Fruit fly (Drosophila melanogaster) whole organism, embryonic: ENCODE measurements around the gene CG5808.

Source experiments
- Antp ChIP-seq: fragments of 200-800 bp; sonication (Bioruptor generic); optimal IDR thresholded peaks from 3 replicates; lab custom pipeline; 2016; ENCODE audit warnings: missing biosample characterization, missing genetic modification characterization
- Asciz ChIP-seq: fragments of 200-800 bp; sonication (Bioruptor generic); optimal IDR thresholded peaks from 2 replicates; lab custom pipeline; 2017; ENCODE audit warnings: missing biosample characterization, mild to moderate bottlenecking, missing genetic modification characterization, missing genetic modification reagents
- Atf3 ChIP-seq: fragments of 200-800 bp; sonication (Bioruptor generic); optimal IDR thresholded peaks from 3 replicates; lab custom pipeline; 2016; ENCODE audit warnings: missing biosample characterization, missing genetic modification characterization
- Awh ChIP-seq: fragments of 200-800 bp; sonication (Bioruptor generic); IDR thresholded peaks from 2 replicates; pipeline ENCODE4, ENCODE4 v1.3.6; 2022; ENCODE audit warnings: missing biosample characterization, missing genetic modification characterization
- BtbVII ChIP-seq: fragments of 200-800 bp; sonication (Bioruptor generic); optimal IDR thresholded peaks from 3 replicates; lab custom pipeline; 2017; ENCODE audit warnings: missing biosample characterization, mild to moderate bottlenecking, missing genetic modification characterization
- CG10959 ChIP-seq: fragments of 200-800 bp; sonication (Bioruptor generic); IDR thresholded peaks from 2 replicates; pipeline ENCODE4 v1.3.6; 2022; ENCODE audit warnings: missing biosample characterization, missing genetic modification characterization
- CG11398 ChIP-seq: fragments of 200-800 bp; sonication (Bioruptor generic); optimal IDR thresholded peaks from 2 replicates; lab custom pipeline; 2016; ENCODE audit warnings: missing biosample characterization, missing genetic modification characterization
- CG11504 ChIP-seq: fragments of 200-800 bp; sonication (Bioruptor generic); optimal IDR thresholded peaks from 3 replicates; lab custom pipeline; 2019; ENCODE audit warnings: missing biosample characterization, mild to moderate bottlenecking, missing genetic modification characterization, moderate library complexity
- CG13287 ChIP-seq: fragments of 200-800 bp; sonication (Bioruptor generic); IDR thresholded peaks from 2 replicates; pipeline ENCODE4 v1.3.6; 2022; ENCODE audit warnings: missing biosample characterization, missing genetic modification characterization; ENCODE audit not compliant: partially characterized antibody
- CG13775 ChIP-seq: fragments of 200-800 bp; sonication (Bioruptor generic); optimal IDR thresholded peaks from 3 replicates; lab custom pipeline; 2017; ENCODE audit warnings: missing biosample characterization, mild to moderate bottlenecking, missing genetic modification characterization
- CG14667 ChIP-seq: fragments of 200-800 bp; sonication (Bioruptor generic); IDR thresholded peaks from 2 replicates; pipeline ENCODE4 v1.3.6; 2022; ENCODE audit warnings: missing biosample characterization, missing genetic modification characterization
- CG15011 ChIP-seq: fragments of 200-800 bp; sonication (Bioruptor generic); optimal IDR thresholded peaks from 3 replicates; lab custom pipeline; 2018; ENCODE audit warnings: missing biosample characterization, mild to moderate bottlenecking, missing genetic modification characterization
- CG1529 ChIP-seq: fragments of 200-800 bp; sonication (Bioruptor generic); optimal IDR thresholded peaks from 3 replicates; lab custom pipeline; 2018; ENCODE audit warnings: missing biosample characterization, missing genetic modification characterization
- CG15601 ChIP-seq: fragments of 200-800 bp; sonication (Bioruptor generic); optimal IDR thresholded peaks from 3 replicates; lab custom pipeline; 2019; ENCODE audit warnings: missing biosample characterization, mild to moderate bottlenecking, missing genetic modification characterization, moderate library complexity
- CG16815 ChIP-seq: fragments of 200-800 bp; sonication (Bioruptor generic); optimal IDR thresholded peaks from 3 replicates; lab custom pipeline; 2017; ENCODE audit warnings: missing biosample characterization, mild to moderate bottlenecking, missing genetic modification characterization
- CG17361 ChIP-seq: fragments of 200-800 bp; sonication (Bioruptor generic); IDR thresholded peaks from 3 replicates; pipeline ENCODE4 v1.3.6; 2022; ENCODE audit warnings: missing biosample characterization, missing genetic modification characterization
- CG18476 ChIP-seq: fragments of 200-800 bp; sonication (Bioruptor generic); optimal IDR thresholded peaks from 2 replicates; lab custom pipeline; 2016; ENCODE audit warnings: missing biosample characterization, mild to moderate bottlenecking, missing genetic modification characterization
- CG18599 ChIP-seq: fragments of 200-800 bp; sonication (Bioruptor generic); optimal IDR thresholded peaks from 3 replicates; lab custom pipeline; 2017; ENCODE audit warnings: missing biosample characterization, missing genetic modification characterization, mild to moderate bottlenecking, moderate library complexity, missing genetic modification reagents
- CG2202 ChIP-seq: fragments of 200-800 bp; sonication (Bioruptor generic); optimal IDR thresholded peaks from 2 replicates; lab custom pipeline; 2018; ENCODE audit warnings: missing biosample characterization, mild to moderate bottlenecking, missing genetic modification characterization
- CG32772 ChIP-seq: fragments of 200-800 bp; sonication (Bioruptor generic); IDR thresholded peaks from 2 replicates; pipeline ENCODE4 v1.3.6; 2022; ENCODE audit warnings: missing biosample characterization, missing genetic modification characterization
- CG6854 ChIP-seq: fragments of 200-800 bp; sonication (Bioruptor generic); optimal IDR thresholded peaks from 3 replicates; lab custom pipeline; 2017; ENCODE audit warnings: missing biosample characterization, mild to moderate bottlenecking, missing genetic modification characterization
- CG7357 ChIP-seq: fragments of 200-800 bp; sonication (Bioruptor generic); IDR thresholded peaks from 3 replicates; pipeline ENCODE4 v1.3.6; 2022; ENCODE audit warnings: missing biosample characterization, missing genetic modification characterization
- CG9215 ChIP-seq: fragments of 200-800 bp; sonication (Bioruptor generic); IDR thresholded peaks from 2 replicates; pipeline ENCODE4 v1.3.6; 2022; ENCODE audit warnings: missing biosample characterization, missing genetic modification characterization
- Doc3 ChIP-seq: fragments of 200-800 bp; sonication (Bioruptor generic); IDR thresholded peaks from 3 replicates; pipeline ENCODE4 v1.3.6; 2022; ENCODE audit warnings: missing biosample characterization, missing genetic modification characterization; ENCODE audit not compliant: partially characterized antibody
- E2f2 ChIP-seq: fragments of 200-800 bp; sonication (Bioruptor generic); IDR thresholded peaks from 2 replicates; pipeline ENCODE4 v1.3.6; 2022; ENCODE audit warnings: missing biosample characterization, missing genetic modification characterization
- Fer3 ChIP-seq: fragments of 200-800 bp; sonication (Bioruptor generic); optimal IDR thresholded peaks from 2 replicates; lab custom pipeline; 2018; ENCODE audit warnings: missing biosample characterization, mild to moderate bottlenecking, missing genetic modification characterization, moderate library complexity
- Hr78 ChIP-seq, 2 experiments: fragments of 200-800 bp in 1 of 2; fragments of >200 bp in 1 of 2; sonication (Bioruptor generic) in 1 of 2; optimal IDR thresholded peaks; 2 replicates each; lab custom pipeline; 2017 to 2019; ENCODE audit warnings: missing biosample characterization in 2 of 2, missing genetic modification characterization in 2 of 2, mild to moderate bottlenecking in 1 of 2, moderate library complexity in 1 of 2
- MESR4 ChIP-seq: fragments of 200-800 bp; sonication (Bioruptor generic); optimal IDR thresholded peaks from 2 replicates; lab custom pipeline; 2018; ENCODE audit warnings: missing biosample characterization, mild to moderate bottlenecking, missing genetic modification characterization, moderate library complexity
- Nf-YB ChIP-seq: fragments of 200-800 bp; sonication (Bioruptor generic); optimal IDR thresholded peaks from 3 replicates; lab custom pipeline; 2019; ENCODE audit warnings: missing biosample characterization, mild to moderate bottlenecking, missing genetic modification characterization, moderate library complexity
- Sry-δ ChIP-seq: fragments of 200-800 bp; sonication (Bioruptor generic); optimal IDR thresholded peaks from 2 replicates; lab custom pipeline; 2016; ENCODE audit warnings: missing biosample characterization, missing genetic modification characterization
- ap ChIP-seq: fragments of 200-800 bp; sonication (Bioruptor generic); IDR thresholded peaks from 2 replicates; pipeline ENCODE4 v1.3.6; 2022; ENCODE audit warnings: missing biosample characterization, missing genetic modification characterization
- bigmax ChIP-seq: fragments of 200-800 bp; sonication (Bioruptor generic); optimal IDR thresholded peaks from 2 replicates; lab custom pipeline; 2018; ENCODE audit warnings: missing biosample characterization, mild to moderate bottlenecking, missing genetic modification characterization
- dati ChIP-seq: fragments of 200-800 bp; sonication (Bioruptor generic); IDR thresholded peaks from 2 replicates; pipeline ENCODE4 v1.3.6; 2022; ENCODE audit warnings: missing biosample characterization, missing genetic modification characterization
- dysf ChIP-seq: fragments of 200-800 bp; sonication (Bioruptor generic); IDR thresholded peaks from 3 replicates; pipeline ENCODE4 v1.3.6; 2022; ENCODE audit warnings: missing biosample characterization, missing genetic modification characterization
- eyg ChIP-seq: fragments of 200-800 bp; sonication (Bioruptor generic); optimal IDR thresholded peaks from 3 replicates; lab custom pipeline; 2016; ENCODE audit warnings: missing biosample characterization, missing genetic modification characterization
- gcm ChIP-seq: fragments of 200-800 bp; sonication (Bioruptor generic); optimal IDR thresholded peaks from 2 replicates; lab custom pipeline; 2019; ENCODE audit warnings: missing biosample characterization, mild to moderate bottlenecking, missing genetic modification characterization, moderate library complexity
- grn ChIP-seq: fragments of 200-800 bp; sonication (Bioruptor generic); optimal IDR thresholded peaks from 3 replicates; lab custom pipeline; 2017; ENCODE audit warnings: missing biosample characterization, missing genetic modification characterization
- pum ChIP-seq: fragments of 200-800 bp; sonication (Bioruptor generic); optimal IDR thresholded peaks from 2 replicates; lab custom pipeline; 2016; ENCODE audit warnings: missing biosample characterization, missing genetic modification characterization
- run ChIP-seq: fragments of 200-800 bp; sonication (Bioruptor generic); optimal IDR thresholded peaks from 3 replicates; lab custom pipeline; 2018; ENCODE audit warnings: missing biosample characterization, mild to moderate bottlenecking, missing genetic modification characterization
- schlank ChIP-seq: fragments of 200-800 bp; sonication (Bioruptor generic); optimal IDR thresholded peaks from 2 replicates; lab custom pipeline; 2018; ENCODE audit warnings: missing biosample characterization, mild to moderate bottlenecking, missing genetic modification characterization
- sens ChIP-seq: fragments of 200-800 bp; sonication (Bioruptor generic); peaks from one replicate; lab custom pipeline; 2016; ENCODE audit warnings: missing biosample characterization, missing genetic modification characterization
- slbo ChIP-seq: fragments of 200-800 bp; sonication (Bioruptor generic); IDR thresholded peaks from 2 replicates; pipeline ENCODE4 v1.3.6; 2022; ENCODE audit warnings: missing biosample characterization, missing genetic modification characterization
- sqz ChIP-seq: fragments of 200-800 bp; sonication (Bioruptor generic); optimal IDR thresholded peaks from 3 replicates; lab custom pipeline; 2018; ENCODE audit warnings: missing biosample characterization, mild to moderate bottlenecking, missing genetic modification characterization
- twi ChIP-seq: fragments of 200-800 bp; optimal IDR thresholded peaks from 2 replicates; lab custom pipeline; 2019; ENCODE audit warnings: missing biosample characterization, mild to moderate bottlenecking, missing genetic modification characterization, moderate library complexity
- unpg ChIP-seq: fragments of 200-800 bp; sonication (Bioruptor generic); optimal IDR thresholded peaks from 3 replicates; lab custom pipeline; 2018; ENCODE audit warnings: missing biosample characterization, mild to moderate bottlenecking, missing genetic modification characterization, moderate library complexity
- vvl ChIP-seq: fragments of 200-800 bp; sonication (Bioruptor generic); IDR thresholded peaks from 2 replicates; pipeline ENCODE4 v1.3.6; 2022; ENCODE audit warnings: missing biosample characterization, missing genetic modification characterization
- yki ChIP-seq: fragments of >200 bp; optimal IDR thresholded peaks from 3 replicates; lab custom pipeline; 2018
- z ChIP-seq: fragments of 200-800 bp; sonication (Bioruptor generic); IDR thresholded peaks from 3 replicates; pipeline ENCODE4 v1.3.6; 2022; ENCODE audit warnings: missing biosample characterization, missing genetic modification characterization

CG5808 gene

dm6 chr3R:24850420-24850819, 33.6 kb upstream of the CG5808 start, which contains the start of gene CG7006 (continued):
- TF ChIP-seq Nf-YB (GFP tag; lab: Kevin White, UChicago) = peak; percentile 6
- peak; percentile 96 for TF ChIP-seq E2f2 (GFP tag; lab: Robert Waterston, UW)
- no peak for TF ChIP-seq CG18599 (GFP tag; lab: Kevin White, UChicago)
- TF ChIP-seq Fer3 (tag; lab: Kevin White, UChicago) = peak; percentile 68
- TF ChIP-seq CG1529 = no peak
- no peak for TF ChIP-seq CG11504 (tag; lab: Kevin White, UChicago)
- no peak; the same call in 1 of the 2 replicates for TF ChIP-seq CG10959
- TF ChIP-seq CG15011 (GFP tag; lab: Kevin White, UChicago) = peak; percentile 30
- TF ChIP-seq CG17361 (GFP tag; lab: Robert Waterston, UW) = peak; percentile 60; the same call in 2 of the 3 replicates
- TF ChIP-seq bigmax (GFP tag; lab: Kevin White, UChicago) = no peak
- TF ChIP-seq Sry-δ (GFP tag; lab: Kevin White, UChicago) = peak; percentile 76
- no peak for TF ChIP-seq CG14667 (GFP tag; lab: Robert Waterston, UW)
- TF ChIP-seq schlank = peak; percentile 37
- TF ChIP-seq CG13775 (GFP tag; lab: Kevin White, UChicago) = no peak
- peak; percentile 78 for TF ChIP-seq Antp (GFP tag; lab: Kevin White, UChicago)
- 0 out of 2 replicates have a peak, but pooled peaks have one; percentile 18 for TF ChIP-seq ap
- TF ChIP-seq Asciz = no peak

dm6 chr3R:24845952-24846848, 29.4 kb upstream of the CG5808 start:
- TF ChIP-seq CG32772 (0 out of 2 replicates have a peak, but pooled peaks have one; percentile 30), yki (lab: Kevin White, UChicago) (no peak), slbo (GFP tag; lab: Robert Waterston, UW) (no peak), MESR4 (no peak), sens (GFP tag; lab: Kevin White, UChicago) (peak; percentile 48), run (tag; lab: Kevin White, UChicago) (no peak), CG16815 (GFP tag; lab: Kevin White, UChicago) (no peak), grn (GFP tag; lab: Kevin White, UChicago) (peak; percentile 61), sqz (GFP tag; lab: Kevin White, UChicago) (peak; percentile 80), Atf3 (GFP tag; lab: Kevin White, UChicago) (no peak), CG6854 (no peak), BtbVII (GFP tag; lab: Kevin White, UChicago) (no peak), Asciz (no peak), Doc3 (GFP tag; lab: Robert Waterston, UW) (no peak), CG18476 (no peak), vvl (GFP tag; lab: Robert Waterston, UW) (0 out of 2 replicates have a peak, but pooled peaks have one; percentile 19), pum (no peak), CG2202 (tag; lab: Kevin White, UChicago) (no peak), dati (no peak), CG15601 (tag; lab: Kevin White, UChicago) (no peak), Awh (peak; percentile 45; the same call in 1 of the 2 replicates), Hr78 (GFP tag; optimal IDR thresholded peaks at IDR 0.05; lab: Kevin White, UChicago) (no peak), CG7357 (no peak), eyg (GFP tag; lab: Kevin White, UChicago) (no peak), dysf (no peak), twi (tag; lab: Kevin White, UChicago) (no peak), CG11398 (GFP tag; lab: Kevin White, UChicago) (no peak), CG9215 (GFP tag; lab: Robert Waterston, UW) (no peak), z (GFP tag; lab: Robert Waterston, UW) (peak; percentile 64; the same call in 1 of the 3 replicates), CG13287 (GFP tag; lab: Robert Waterston, UW) (no peak), unpg (GFP tag; lab: Kevin White, UChicago) (no peak), gcm (GFP tag; lab: Kevin White, UChicago) (peak; percentile 76)
